Worm (Caenorhabditis elegans): ENCODE measurements around the gene galt-1.

DNA sequence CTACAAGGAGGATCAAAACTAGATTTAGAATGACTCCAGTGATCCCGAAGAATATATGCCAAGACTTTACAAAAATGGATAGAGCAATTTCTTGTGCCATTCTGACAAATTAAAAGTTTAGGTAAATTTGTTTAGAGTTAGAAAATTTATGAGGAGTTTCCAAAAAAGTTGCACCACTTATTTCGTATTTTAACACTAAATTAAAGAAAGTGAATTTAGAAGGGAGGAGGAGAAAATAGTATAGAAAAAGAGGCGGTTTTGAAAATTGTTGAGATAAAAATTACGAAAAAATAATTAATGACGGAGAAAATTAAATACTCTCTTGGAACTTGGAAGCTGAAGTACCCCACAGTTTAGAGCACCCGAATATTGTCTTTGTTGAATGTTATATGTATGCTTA lies 24.5 kb upstream of the galt-1 start, which contains the start of gene srd-15:
- TF ChIP-seq ztf-29 (GFP tag; IDR thresholded peaks at IDR 0.05) = no peak
- no peak for TF ChIP-seq klf-2 (GFP tag; conservative IDR thresholded peaks at IDR 0.05)
- no peak for TF ChIP-seq med-1 (GFP tag; optimal IDR thresholded peaks at IDR 0.05; ENCODE audit: insufficient read depth)
- TF ChIP-seq flt-1 (GFP tag; IDR thresholded peaks at IDR 0.05) = no peak
